Worm (Caenorhabditis elegans) whole organism, L2 larva: Measurements from ENCODE around the gene srlf-15.
A peak's percentile ranks its signal among the peaks of the same experiment; 100 is the strongest.

ENCODE experiments used
- C34F6.9 ChIP-seq: fragments of 150-350 bp; optimal IDR thresholded peaks from 2 replicates; lab custom pipeline; 2014; ENCODE audit warnings: missing biosample characterization, missing genetic modification characterization
- ZK546.5 ChIP-seq: sonication (generic microtip); optimal IDR thresholded peaks from 2 replicates; lab custom pipeline; 2017; ENCODE audit warnings: missing biosample characterization, missing genetic modification characterization
- alr-1 ChIP-seq: fragments of 150-350 bp; optimal IDR thresholded peaks from 2 replicates; lab custom pipeline; 2014; ENCODE audit warnings: missing biosample characterization, missing genetic modification characterization
- aly-2 ChIP-seq: fragments of 150-350 bp; optimal IDR thresholded peaks from 2 replicates; lab custom pipeline; 2014; ENCODE audit warnings: missing biosample characterization, missing genetic modification characterization
- ama-1 ChIP-seq: fragments of 150-350 bp; optimal IDR thresholded peaks from 2 replicates; lab custom pipeline; 2018; ENCODE audit warnings: inconsistent platforms
- ceh-82 ChIP-seq: fragments of 150-350 bp; optimal IDR thresholded peaks from 2 replicates; lab custom pipeline; 2014; ENCODE audit warnings: missing biosample characterization, missing genetic modification characterization
- dmd-4 ChIP-seq: sonication (generic microtip); optimal IDR thresholded peaks from 2 replicates; lab custom pipeline; 2017; ENCODE audit warnings: missing biosample characterization, missing genetic modification characterization
- egl-27 ChIP-seq: sonication (generic microtip); optimal IDR thresholded peaks from 3 replicates; lab custom pipeline; 2017; ENCODE audit warnings: missing biosample characterization, missing genetic modification reagents, missing genetic modification characterization
- elt-3 ChIP-seq: sonication (generic microtip); optimal IDR thresholded peaks from 2 replicates; lab custom pipeline; 2017; ENCODE audit warnings: missing biosample characterization, missing genetic modification characterization
- gmeb-1 ChIP-seq: fragments of 150-350 bp; optimal IDR thresholded peaks from 2 replicates; lab custom pipeline; 2014; ENCODE audit warnings: missing biosample characterization, missing genetic modification characterization
- lin-13 ChIP-seq: fragments of 150-350 bp; optimal IDR thresholded peaks from 2 replicates; lab custom pipeline; 2014; ENCODE audit warnings: missing biosample characterization, missing genetic modification reagents, missing genetic modification characterization
- mab-5 ChIP-seq: fragments of 150-350 bp; optimal IDR thresholded peaks from 2 replicates; lab custom pipeline; 2014; ENCODE audit warnings: missing biosample characterization, missing genetic modification characterization
- mbf-1 ChIP-seq: sonication (generic microtip); optimal IDR thresholded peaks from 2 replicates; lab custom pipeline; 2017; ENCODE audit warnings: missing biosample characterization, missing genetic modification characterization
- mdl-1 ChIP-seq, 2 experiments: fragments of 150-350 bp in 1 of 2; sonication (generic microtip) in 1 of 2; optimal IDR thresholded peaks; 2 replicates each; lab custom pipeline; 2017; ENCODE audit warnings: missing biosample characterization in 2 of 2, missing genetic modification characterization in 2 of 2
- nhr-10 ChIP-seq: sonication (generic microtip); optimal IDR thresholded peaks from 2 replicates; lab custom pipeline; 2017; ENCODE audit warnings: missing biosample characterization, missing genetic modification characterization
- nhr-11 ChIP-seq: fragments of 150-350 bp; optimal IDR thresholded peaks from 2 replicates; lab custom pipeline; 2014; ENCODE audit warnings: missing biosample characterization, missing genetic modification characterization
- nhr-129 ChIP-seq: fragments of 150-350 bp; optimal IDR thresholded peaks from 2 replicates; lab custom pipeline; 2014; ENCODE audit warnings: missing biosample characterization, missing genetic modification characterization
- nhr-21 ChIP-seq: fragments of 150-350 bp; optimal IDR thresholded peaks from 2 replicates; lab custom pipeline; 2014; ENCODE audit warnings: missing biosample characterization, missing genetic modification characterization
- nhr-237 ChIP-seq: fragments of 150-350 bp; optimal IDR thresholded peaks from 2 replicates; lab custom pipeline; 2014; ENCODE audit warnings: missing biosample characterization, missing genetic modification characterization
- nhr-25 ChIP-seq: fragments of 150-350 bp; sonication (generic microtip); optimal IDR thresholded peaks from 3 replicates; lab custom pipeline; 2014; ENCODE audit warnings: missing biosample characterization, missing genetic modification characterization
- nhr-77 ChIP-seq: fragments of 150-350 bp; optimal IDR thresholded peaks from 2 replicates; lab custom pipeline; 2014; ENCODE audit warnings: missing biosample characterization, missing genetic modification characterization
- peb-1 ChIP-seq: fragments of 150-350 bp; optimal IDR thresholded peaks from 2 replicates; lab custom pipeline; 2014; ENCODE audit warnings: missing biosample characterization, missing genetic modification characterization
- sem-4 ChIP-seq: fragments of 150-350 bp; optimal IDR thresholded peaks from 2 replicates; lab custom pipeline; 2014; ENCODE audit warnings: missing biosample characterization, missing genetic modification reagents, missing genetic modification characterization
- skn-1 ChIP-seq: sonication (generic microtip); optimal IDR thresholded peaks from 2 replicates; lab custom pipeline; 2017; ENCODE audit warnings: missing biosample characterization, missing genetic modification characterization
- sma-9 ChIP-seq, 2 experiments: fragments of 150-350 bp in 1 of 2; sonication (generic microtip) in 1 of 2; optimal IDR thresholded peaks; 2 replicates each; lab custom pipeline; 2014 to 2016; ENCODE audit warnings: missing genetic modification characterization in 2 of 2, mild to moderate bottlenecking in 1 of 2, missing biosample characterization in 1 of 2, missing compliant biosample characterization in 1 of 2, missing genetic modification reagents in 1 of 2, moderate library complexity in 1 of 2
- snpc-4 ChIP-seq: fragments of 150-350 bp; optimal IDR thresholded peaks from 2 replicates; lab custom pipeline; 2014; ENCODE audit warnings: missing biosample characterization, missing genetic modification characterization
- unc-39 ChIP-seq: fragments of 150-350 bp; optimal IDR thresholded peaks from 2 replicates; lab custom pipeline; 2014; ENCODE audit warnings: missing biosample characterization, missing genetic modification characterization
- ztf-1 ChIP-seq: fragments of 200-800 bp; sonication (Bioruptor generic); conservative IDR thresholded peaks from 2 replicates; pipeline ENCODE4 v1.3.6; 2022; ENCODE audit warnings: missing genetic modification characterization, missing compliant biosample characterization
- ztf-11 ChIP-seq: sonication (generic microtip); optimal IDR thresholded peaks from 2 replicates; lab custom pipeline; 2017; ENCODE audit warnings: missing biosample characterization, missing genetic modification characterization
- ztf-4 ChIP-seq: fragments of 150-350 bp; optimal IDR thresholded peaks from 2 replicates; lab custom pipeline; 2014; ENCODE audit warnings: missing biosample characterization, missing genetic modification characterization

The srlf-15 gene

ce11 chrII:11010914-11011313 lies 25.0 kb upstream of the srlf-15 start:
- no peak for TF ChIP-seq sma-9 (GFP tag; optimal IDR thresholded peaks at IDR 0.05; lab: Kevin White, UChicago)
- TF ChIP-seq sma-9 (tag; optimal IDR thresholded peaks at IDR 0.05; lab: Kevin White, UChicago), result no peak
- TF ChIP-seq sem-4 (tag; lab: Kevin White, UChicago), result no peak
- TF ChIP-seq mbf-1 (tag; lab: Kevin White, UChicago), result no peak
- no peak for TF ChIP-seq snpc-4
- TF ChIP-seq ZK546.5 (tag; lab: Kevin White, UChicago), result no peak
- TF ChIP-seq nhr-77 (tag; lab: Kevin White, UChicago), result no peak
- no peak for TF ChIP-seq nhr-237 (tag; lab: Kevin White, UChicago)
- no peak for TF ChIP-seq ztf-1 (GFP tag; lab: Robert Waterston, UW)
- TF ChIP-seq mdl-1 (tag; optimal IDR thresholded peaks at IDR 0.05; lab: Kevin White, UChicago), result no peak
- TF ChIP-seq nhr-10 (tag; lab: Kevin White, UChicago), result no peak
- TF ChIP-seq alr-1 (tag; lab: Kevin White, UChicago), result no peak
- TF ChIP-seq nhr-11 (tag; lab: Kevin White, UChicago), result no peak
- no peak for TF ChIP-seq skn-1 (tag; lab: Kevin White, UChicago)

DNA sequence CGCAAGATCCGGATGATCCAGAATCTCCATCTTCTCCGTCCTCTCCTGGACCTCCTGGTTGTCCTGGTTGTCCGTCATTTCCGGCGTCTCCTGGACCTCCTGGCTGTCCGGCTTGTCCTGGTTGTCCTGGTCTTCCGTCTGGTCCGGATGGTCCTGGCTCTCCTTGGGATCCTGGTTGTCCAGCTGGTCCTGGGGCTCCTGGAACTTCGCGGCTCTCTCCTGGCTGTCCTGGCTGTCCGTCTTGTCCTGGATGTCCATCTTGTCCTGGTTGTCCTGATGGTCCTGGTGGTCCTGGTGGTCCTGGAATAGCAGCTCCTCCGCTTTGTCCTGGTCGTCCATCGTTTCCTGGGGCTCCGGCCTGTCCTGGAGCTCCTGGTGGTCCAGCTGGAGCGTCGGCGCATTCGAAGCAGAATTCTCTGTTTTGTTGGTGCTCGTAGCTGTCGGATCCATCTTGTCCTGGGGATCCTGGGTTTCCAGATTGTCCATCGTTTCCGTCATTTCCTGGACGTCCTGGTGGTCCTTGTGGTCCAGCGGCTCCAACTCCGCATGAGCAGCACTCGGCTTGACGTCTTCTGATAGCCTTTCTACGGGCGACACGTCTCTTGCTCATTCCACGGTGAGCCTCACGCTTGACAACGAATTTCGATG lies 23.2 kb upstream of the srlf-15 start:
- TF ChIP-seq nhr-237 (tag; lab: Kevin White, UChicago), result no peak
- TF ChIP-seq dmd-4 (tag; lab: Kevin White, UChicago), result no peak
- no peak for TF ChIP-seq sem-4 (tag; lab: Kevin White, UChicago)
- no peak for TF ChIP-seq nhr-10 (tag; lab: Kevin White, UChicago)
- no peak for TF ChIP-seq alr-1 (tag; lab: Kevin White, UChicago)
- no peak for TF ChIP-seq skn-1 (tag; lab: Kevin White, UChicago)
- TF ChIP-seq ceh-82 (tag; lab: Kevin White, UChicago), result no peak
- TF ChIP-seq nhr-21 (tag; lab: Kevin White, UChicago), result no peak
- no peak for TF ChIP-seq nhr-77 (tag; lab: Kevin White, UChicago)
- TF ChIP-seq mbf-1 (tag; lab: Kevin White, UChicago), result no peak
- TF ChIP-seq mdl-1 (tag; optimal IDR thresholded peaks at IDR 0.05; lab: Kevin White, UChicago), result no peak
- TF ChIP-seq egl-27 (tag; lab: Kevin White, UChicago), result no peak
- no peak for TF ChIP-seq nhr-25

DNA sequence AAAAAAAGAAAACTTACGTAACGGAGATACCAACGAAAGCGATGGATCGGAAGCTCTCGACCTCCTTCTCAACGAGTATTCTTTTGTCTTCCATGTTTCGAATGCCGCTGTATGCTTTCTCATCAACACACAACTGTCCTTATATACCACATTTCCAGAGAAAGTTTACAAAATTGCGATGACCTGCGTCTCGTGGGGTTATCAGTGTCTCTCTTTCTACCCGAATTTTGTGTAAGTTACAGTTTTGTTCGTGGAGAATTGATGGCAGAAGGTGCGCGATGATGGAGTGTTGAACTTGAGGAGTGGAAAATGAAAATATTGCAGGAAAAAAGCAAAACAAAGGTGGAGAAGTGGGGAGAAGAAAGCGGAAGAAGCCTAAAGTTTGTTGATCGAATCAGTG lies 22.2 kb upstream of the srlf-15 start, which contains the start of gene col-81:
Gene col-81, minus strand, starts transcription at position 101 of the 400 bp plus-strand sequence.
- TF ChIP-seq peb-1 (tag; lab: Kevin White, UChicago), result no peak
- TF ChIP-seq mdl-1 (tag; optimal IDR thresholded peaks at IDR 0.05; lab: Kevin White, UChicago), result no peak
- TF ChIP-seq nhr-129, result no peak
- TF ChIP-seq nhr-11 (tag; lab: Kevin White, UChicago), result no peak
- TF ChIP-seq ztf-4, result no peak
- no peak for TF ChIP-seq elt-3 (tag; lab: Kevin White, UChicago)
- TF ChIP-seq skn-1 (tag; lab: Kevin White, UChicago), result no peak
- no peak for TF ChIP-seq dmd-4 (tag; lab: Kevin White, UChicago)
- no peak for TF ChIP-seq lin-13 (GFP tag; lab: Kevin White, UChicago)
- no peak for TF ChIP-seq nhr-77 (tag; lab: Kevin White, UChicago)

DNA sequence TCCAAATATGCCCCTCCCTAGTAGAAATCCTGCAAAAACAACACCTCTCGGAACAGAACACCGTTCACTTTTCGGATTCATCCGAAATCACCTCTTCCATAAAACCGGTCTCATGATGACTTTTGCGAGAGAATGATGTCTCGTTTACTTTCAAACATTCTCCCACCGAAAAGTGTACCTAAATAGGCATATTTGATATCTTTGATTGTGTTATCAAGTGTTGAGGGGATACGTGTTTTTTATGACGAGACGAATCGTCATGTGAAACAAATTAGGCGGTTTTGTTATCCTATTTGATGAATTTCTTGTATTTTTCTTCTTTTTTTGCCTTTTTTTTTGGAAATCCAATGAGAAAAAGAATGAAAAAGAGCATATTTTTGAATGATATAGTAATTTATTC lies 20.7 kb upstream of the srlf-15 start:
- peak; percentile 73 for TF ChIP-seq nhr-25
- TF ChIP-seq ama-1 (lab: Kevin White, UChicago), result peak; percentile 51
- TF ChIP-seq nhr-21 (tag; lab: Kevin White, UChicago), result no peak
- no peak for TF ChIP-seq mab-5

ce11 chrII:11015734-11016133 lies 20.1 kb upstream of the srlf-15 start:
- TF ChIP-seq snpc-4 (no peak), nhr-237 (tag; lab: Kevin White, UChicago) (no peak), unc-39 (tag; lab: Kevin White, UChicago) (no peak)

ce11 chrII:11016435-11016834 lies 19.4 kb upstream of the srlf-15 start:
- TF ChIP-seq ztf-11 (tag; lab: Kevin White, UChicago) (no peak), nhr-237 (tag; lab: Kevin White, UChicago) (no peak), unc-39 (tag; lab: Kevin White, UChicago) (no peak), gmeb-1 (tag; lab: Kevin White, UChicago) (no peak), ama-1 (lab: Kevin White, UChicago) (no peak), C34F6.9 (no peak), aly-2 (tag; lab: Kevin White, UChicago) (no peak), ZK546.5 (tag; lab: Kevin White, UChicago) (no peak)
- TF ChIP-seq, all 48 proteins: peak for 0
